Worm (Caenorhabditis elegans) whole organism, L3 larva: ENCODE data around the gene srlf-23.

Experiments
- R02D3.7 ChIP-seq: fragments of 150-350 bp; optimal IDR thresholded peaks from 2 replicates; lab custom pipeline; 2014; ENCODE audit warnings: missing biosample characterization, missing genetic modification characterization
- ZK546.5 ChIP-seq: sonication (generic microtip); optimal IDR thresholded peaks from 2 replicates; lab custom pipeline; 2017; ENCODE audit warnings: missing biosample characterization, missing genetic modification characterization
- aly-2 ChIP-seq: fragments of 150-350 bp; optimal IDR thresholded peaks from 2 replicates; lab custom pipeline; 2014; ENCODE audit warnings: missing biosample characterization, missing genetic modification characterization
- ama-1 ChIP-seq: fragments of 150-350 bp; optimal IDR thresholded peaks from 2 replicates; lab custom pipeline; 2018
- ceh-16 ChIP-seq: sonication (generic microtip); optimal IDR thresholded peaks from 2 replicates; lab custom pipeline; 2017; ENCODE audit warnings: missing biosample characterization, missing genetic modification characterization
- ceh-82 ChIP-seq: fragments of 150-350 bp; optimal IDR thresholded peaks from 2 replicates; lab custom pipeline; 2014; ENCODE audit warnings: missing biosample characterization, missing genetic modification characterization
- ceh-9 ChIP-seq: sonication (generic microtip); optimal IDR thresholded peaks from 2 replicates; lab custom pipeline; 2018; ENCODE audit warnings: missing biosample characterization, missing genetic modification characterization
- daf-12 ChIP-seq: fragments of 150-350 bp; optimal IDR thresholded peaks from 2 replicates; lab custom pipeline; 2014; ENCODE audit warnings: missing biosample characterization, missing genetic modification reagents, missing genetic modification characterization
- egl-27 ChIP-seq: sonication (generic microtip); optimal IDR thresholded peaks from 4 replicates; lab custom pipeline; 2017; ENCODE audit warnings: missing biosample characterization, missing genetic modification reagents, missing genetic modification characterization
- egl-5 ChIP-seq: fragments of 150-350 bp; optimal IDR thresholded peaks from 2 replicates; lab custom pipeline; 2017; ENCODE audit warnings: missing biosample characterization, missing genetic modification reagents, missing genetic modification characterization, inconsistent platforms
- elt-2 ChIP-seq: sonication (generic microtip); optimal IDR thresholded peaks from 2 replicates; lab custom pipeline; 2016; ENCODE audit warnings: missing genetic modification reagents, mild to moderate bottlenecking, missing genetic modification characterization, missing compliant biosample characterization
- elt-3 ChIP-seq, 3 experiments: fragments of 150-350 bp in 1 of 3; sonication (generic microtip) in 2 of 3; optimal IDR thresholded peaks; 2 replicates in 2 of 3; 4 replicates in 1 of 3; lab custom pipeline; 2014 to 2017; ENCODE audit warnings: missing biosample characterization in 3 of 3, missing genetic modification characterization in 3 of 3
- eor-1 ChIP-seq, 2 experiments: fragments of 150-350 bp; optimal IDR thresholded peaks; 2 replicates each; lab custom pipeline; 2014 to 2018; ENCODE audit warnings: missing biosample characterization in 2 of 2, missing genetic modification characterization in 2 of 2
- hmg-11 ChIP-seq: sonication (generic microtip); optimal IDR thresholded peaks from 2 replicates; lab custom pipeline; 2016; ENCODE audit warnings: missing genetic modification characterization, missing compliant biosample characterization
- jun-1 ChIP-seq: fragments of 150-350 bp; optimal IDR thresholded peaks from 2 replicates; lab custom pipeline; 2014; ENCODE audit warnings: missing biosample characterization, missing genetic modification reagents, missing genetic modification characterization
- lin-15B ChIP-seq: fragments of 150-350 bp; optimal IDR thresholded peaks from 2 replicates; lab custom pipeline; 2014; ENCODE audit warnings: missing biosample characterization, missing genetic modification characterization
- lin-39 ChIP-seq: fragments of 150-350 bp; optimal IDR thresholded peaks from 2 replicates; lab custom pipeline; 2018; ENCODE audit warnings: missing biosample characterization, missing genetic modification reagents, missing genetic modification characterization
- lsy-12 ChIP-seq: sonication (generic microtip); optimal IDR thresholded peaks from 2 replicates; lab custom pipeline; 2016; ENCODE audit warnings: mild to moderate bottlenecking, missing genetic modification characterization, missing compliant biosample characterization
- mdl-1 ChIP-seq: fragments of 150-350 bp; optimal IDR thresholded peaks from 2 replicates; lab custom pipeline; 2014; ENCODE audit warnings: missing biosample characterization, missing genetic modification characterization
- mml-1 ChIP-seq: fragments of 150-350 bp; sonication (generic microtip); optimal IDR thresholded peaks from 3 replicates; lab custom pipeline; 2014; ENCODE audit warnings: missing biosample characterization, missing genetic modification characterization
- nfya-1 ChIP-seq: sonication (generic microtip); optimal IDR thresholded peaks from 2 replicates; lab custom pipeline; 2017; ENCODE audit warnings: missing genetic modification characterization, mild to moderate bottlenecking, missing compliant biosample characterization, antibody characterized with exemption, moderate library complexity; ENCODE audit not compliant: insufficient read depth
- nhr-11 ChIP-seq: fragments of 150-350 bp; optimal IDR thresholded peaks from 2 replicates; lab custom pipeline; 2014; ENCODE audit warnings: missing biosample characterization, missing genetic modification characterization
- nhr-12 ChIP-seq: fragments of 150-350 bp; optimal IDR thresholded peaks from 2 replicates; lab custom pipeline; 2014; ENCODE audit warnings: missing biosample characterization, missing genetic modification characterization
- nhr-23 ChIP-seq: fragments of 150-350 bp; optimal IDR thresholded peaks from 2 replicates; lab custom pipeline; 2014; ENCODE audit warnings: missing biosample characterization, missing genetic modification reagents, missing genetic modification characterization
- nhr-28 ChIP-seq: fragments of 150-350 bp; optimal IDR thresholded peaks from 2 replicates; lab custom pipeline; 2014; ENCODE audit warnings: missing biosample characterization, missing genetic modification characterization
- nhr-43 ChIP-seq: sonication (generic microtip); optimal IDR thresholded peaks from 2 replicates; lab custom pipeline; 2016; ENCODE audit warnings: mild to moderate bottlenecking, missing genetic modification characterization, missing compliant biosample characterization; ENCODE audit not compliant: poor library complexity, severe bottlenecking
- nhr-76 ChIP-seq: fragments of 150-350 bp; sonication (generic microtip); optimal IDR thresholded peaks from 5 replicates; lab custom pipeline; 2014; ENCODE audit warnings: missing biosample characterization, missing genetic modification characterization
- pha-4 ChIP-seq: fragments of 150-350 bp; optimal IDR thresholded peaks from 2 replicates; lab custom pipeline; 2014; ENCODE audit warnings: missing biosample characterization, missing genetic modification reagents, missing genetic modification characterization
- sea-2 ChIP-seq: fragments of 150-350 bp; sonication (generic microtip); optimal IDR thresholded peaks from 4 replicates; lab custom pipeline; 2014; ENCODE audit warnings: missing biosample characterization, missing genetic modification reagents, missing genetic modification characterization
- skn-1 ChIP-seq: fragments of 150-350 bp; optimal IDR thresholded peaks from 2 replicates; lab custom pipeline; 2014; ENCODE audit warnings: missing biosample characterization, missing genetic modification characterization
- snpc-4 ChIP-seq: fragments of 150-350 bp; optimal IDR thresholded peaks from 2 replicates; lab custom pipeline; 2014; ENCODE audit warnings: missing biosample characterization, missing genetic modification characterization
- tbx-2 ChIP-seq: sonication (generic microtip); optimal IDR thresholded peaks from 2 replicates; lab custom pipeline; 2016; ENCODE audit warnings: mild to moderate bottlenecking, missing genetic modification characterization, missing compliant biosample characterization
- unc-62 ChIP-seq: fragments of 150-350 bp; sonication (generic microtip); optimal IDR thresholded peaks from 4 replicates; lab custom pipeline; 2014; ENCODE audit warnings: missing biosample characterization, missing genetic modification reagents, missing genetic modification characterization
- zag-1 ChIP-seq: fragments of 150-350 bp; optimal IDR thresholded peaks from 2 replicates; lab custom pipeline; 2014; ENCODE audit warnings: missing biosample characterization, missing genetic modification characterization
- ztf-11 ChIP-seq: fragments of 150-350 bp; optimal IDR thresholded peaks from 2 replicates; lab custom pipeline; 2014; ENCODE audit warnings: missing biosample characterization, missing genetic modification characterization
- ztf-4 ChIP-seq: fragments of 150-350 bp; optimal IDR thresholded peaks from 2 replicates; lab custom pipeline; 2014; ENCODE audit warnings: missing biosample characterization, missing genetic modification characterization

srlf-23 gene

DNA sequence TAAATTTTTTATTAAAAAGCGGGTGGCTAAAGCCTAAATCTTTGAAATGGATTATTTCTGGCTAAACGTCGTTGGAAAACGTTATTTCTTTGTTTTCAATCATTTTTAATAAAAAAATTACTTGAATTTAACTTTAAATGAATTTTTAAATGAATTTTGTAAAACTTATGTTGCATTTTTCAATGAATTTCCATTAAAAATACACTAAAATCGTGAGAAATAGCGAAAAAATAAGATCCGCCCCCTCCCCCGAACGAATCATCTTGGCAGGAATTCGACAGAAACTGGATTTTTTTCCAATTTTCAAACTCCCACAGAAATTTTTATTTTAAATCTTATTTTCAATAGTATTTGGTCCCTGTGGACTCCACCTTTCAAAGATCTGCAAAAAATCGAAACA is 14.2 kb downstream of the srlf-23 start, which contains the start of gene srg-53:
TSS of gene srg-53 (plus strand) at position 301 of the 400 bp plus-strand sequence.
- TF ChIP-seq ZK546.5 (tag; lab: Kevin White, UChicago) (no peak), unc-62 (GFP tag; lab: Kevin White, UChicago) (no peak), aly-2 (tag; lab: Kevin White, UChicago) (no peak), ztf-11 (tag; lab: Kevin White, UChicago) (no peak), egl-27 (tag; lab: Kevin White, UChicago) (no peak), egl-5 (tag; lab: Kevin White, UChicago) (no peak), ama-1 (lab: Kevin White, UChicago) (no peak), mdl-1 (tag; lab: Kevin White, UChicago) (no peak), eor-1 (tag; optimal IDR thresholded peaks at IDR 0.05; lab: Kevin White, UChicago) (no peak), tbx-2 (tag; lab: Kevin White, UChicago) (no peak), nhr-43 (tag; lab: Kevin White, UChicago) (no peak), nhr-28 (tag; lab: Kevin White, UChicago) (no peak), nhr-12 (tag; lab: Kevin White, UChicago) (no peak), pha-4 (no peak), R02D3.7 (tag; lab: Kevin White, UChicago) (no peak), ztf-4 (tag; lab: Kevin White, UChicago) (no peak), ceh-16 (no peak), jun-1 (no peak), nhr-11 (tag; lab: Kevin White, UChicago) (no peak)

DNA sequence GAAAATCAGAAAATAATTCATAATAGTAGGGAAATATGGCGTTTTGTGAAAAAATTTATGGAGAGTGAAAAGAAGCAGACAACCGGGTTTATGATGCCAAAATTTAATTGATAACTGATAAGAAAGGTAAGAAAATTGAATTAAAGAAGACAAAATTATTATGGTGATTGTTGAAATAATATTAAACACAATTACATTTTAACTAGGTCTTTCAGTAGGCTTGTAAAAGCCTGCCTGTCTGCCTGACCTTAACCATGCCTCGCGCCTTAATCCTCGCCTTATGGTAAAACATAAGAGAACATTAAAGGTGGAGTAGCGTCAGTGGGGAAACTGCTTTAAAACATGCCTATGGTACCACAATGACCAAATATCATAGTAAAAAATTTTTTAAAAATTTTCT is 14.8 kb downstream of the srlf-23 start, which contains the start of gene T02B11.8:
TSS of gene T02B11.8 (minus strand) at position 101 of the 400 bp plus-strand sequence.
- no peak for TF ChIP-seq eor-1 (tag; optimal IDR thresholded peaks at IDR 0.05; lab: Kevin White, UChicago)
- no peak for TF ChIP-seq ztf-4 (tag; lab: Kevin White, UChicago)
- TF ChIP-seq elt-2 (tag; lab: Kevin White, UChicago): peak; percentile 45
- no peak for TF ChIP-seq skn-1 (tag; lab: Kevin White, UChicago)
- no peak for TF ChIP-seq ZK546.5 (tag; lab: Kevin White, UChicago)
- no peak for TF ChIP-seq egl-5 (tag; lab: Kevin White, UChicago)

DNA sequence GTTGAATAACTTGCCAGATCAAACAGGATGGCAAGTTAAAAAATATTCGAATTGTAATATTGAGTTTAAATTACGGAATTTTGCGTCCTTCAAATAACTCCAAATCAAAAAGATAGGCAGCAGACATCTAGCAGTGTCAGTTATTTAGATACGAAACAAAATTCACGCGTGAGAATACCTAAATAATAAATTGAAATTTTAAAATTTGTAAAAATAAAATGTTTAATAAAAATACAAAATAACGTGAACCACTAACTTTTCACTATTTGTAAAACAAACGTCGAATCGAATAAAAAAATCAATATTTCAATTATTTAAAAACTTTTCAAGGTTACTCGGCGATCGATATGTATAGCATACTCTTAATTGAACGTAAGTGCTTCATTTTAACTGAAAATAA is 17.4 kb downstream of the srlf-23 start, which contains the start of gene T02B11.9:
TSS of gene T02B11.9 (plus strand) at position 301 of the 400 bp plus-strand sequence.
- TF ChIP-seq nhr-28 (tag; lab: Kevin White, UChicago) (no peak), ceh-82 (tag; lab: Kevin White, UChicago) (no peak), elt-3 (tag; optimal IDR thresholded peaks at IDR 0.05; lab: Kevin White, UChicago) (no peak), hmg-11 (tag; lab: Kevin White, UChicago) (no peak)

DNA sequence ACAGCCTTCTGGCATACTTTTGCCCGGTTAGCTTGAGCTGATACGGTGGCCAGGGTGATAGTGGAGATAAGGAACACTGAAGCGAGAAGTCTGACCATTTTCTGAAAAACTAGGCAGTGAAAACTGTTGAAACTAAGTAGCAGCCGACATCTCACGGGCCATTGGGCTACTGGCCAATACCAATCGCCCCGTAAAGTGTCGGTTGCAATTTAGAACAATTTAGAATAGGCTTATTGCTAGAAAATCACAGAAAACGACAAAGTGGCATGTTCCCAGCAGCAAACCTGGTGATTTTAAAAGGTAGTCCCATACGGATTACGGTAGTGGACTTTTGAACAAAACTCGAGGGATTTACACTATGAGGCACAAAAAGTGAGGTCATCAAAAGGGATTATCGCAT is 22.3 kb downstream of the srlf-23 start, which contains the start of gene T02B11.4:
TSS of gene T02B11.4 (minus strand) at position 101 of the 400 bp plus-strand sequence.
- TF ChIP-seq daf-12 (tag; lab: Kevin White, UChicago) (no peak), ceh-9 (tag; lab: Kevin White, UChicago) (no peak), skn-1 (tag; lab: Kevin White, UChicago) (no peak), egl-27 (tag; lab: Kevin White, UChicago) (no peak), pha-4 (no peak), lin-39 (tag; lab: Kevin White, UChicago) (no peak), nhr-76 (tag; lab: Kevin White, UChicago) (no peak), mml-1 (tag; lab: Kevin White, UChicago) (no peak), nhr-28 (tag; lab: Kevin White, UChicago) (no peak), lsy-12 (tag; lab: Kevin White, UChicago) (no peak), unc-62 (GFP tag; lab: Kevin White, UChicago) (no peak), lin-15B (no peak), R02D3.7 (tag; lab: Kevin White, UChicago) (no peak), nhr-23 (tag; lab: Kevin White, UChicago) (no peak), egl-5 (tag; lab: Kevin White, UChicago) (no peak), ztf-11 (tag; lab: Kevin White, UChicago) (no peak), nhr-12 (tag; lab: Kevin White, UChicago) (no peak), ceh-16 (no peak)

DNA sequence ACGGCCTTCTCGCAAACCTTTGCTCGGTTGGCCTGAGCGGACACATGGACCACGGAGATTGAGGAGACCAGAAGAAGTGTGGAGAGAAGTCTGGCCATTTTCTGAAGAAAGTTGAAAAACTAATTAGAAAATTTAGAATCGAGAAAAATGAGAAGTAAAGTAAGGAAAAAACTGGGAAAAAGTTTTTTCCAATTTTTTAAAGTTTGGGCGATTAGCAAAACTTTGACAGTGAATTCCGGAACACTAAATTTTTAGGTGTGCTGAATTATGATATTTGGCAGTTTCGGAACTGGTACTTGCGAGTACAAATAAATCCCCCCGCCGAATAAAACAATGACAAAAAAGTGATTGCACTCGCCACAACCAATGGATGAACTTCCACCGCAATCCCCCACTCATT is 26.6 kb downstream of the srlf-23 start, which contains the start of gene T02B11.3:
TSS of gene T02B11.3 (minus strand) at position 101 of the 400 bp plus-strand sequence.
- no peak for TF ChIP-seq ceh-16
- no peak for TF ChIP-seq lin-15B
- TF ChIP-seq nfya-1 (tag; lab: Kevin White, UChicago): no peak
- no peak for TF ChIP-seq snpc-4 (tag; lab: Kevin White, UChicago)
- TF ChIP-seq skn-1 (tag; lab: Kevin White, UChicago): no peak
- TF ChIP-seq elt-3 (tag; optimal IDR thresholded peaks at IDR 0.05; lab: Kevin White, UChicago): no peak
- TF ChIP-seq sea-2 (GFP tag; lab: Kevin White, UChicago): no peak
- no peak for TF ChIP-seq jun-1
- TF ChIP-seq nhr-76 (tag; lab: Kevin White, UChicago): no peak
- no peak for TF ChIP-seq pha-4
- no peak for TF ChIP-seq zag-1 (tag; lab: Kevin White, UChicago)
- no peak for TF ChIP-seq nhr-12 (tag; lab: Kevin White, UChicago)
- TF ChIP-seq aly-2 (tag; lab: Kevin White, UChicago): no peak
- TF ChIP-seq ceh-9 (tag; lab: Kevin White, UChicago): no peak
